Fruit fly (Drosophila melanogaster): ENCODE data around the gene CG8010.

- TF ChIP-seq CG11617 (GFP tag; optimal IDR thresholded peaks at IDR 0.05) (no peak), cic (GFP tag; optimal IDR thresholded peaks at IDR 0.05) (no peak), bab1 (GFP tag; optimal IDR thresholded peaks at IDR 0.05) (no peak), CG7045 (GFP tag; optimal IDR thresholded peaks at IDR 0.05) (no peak), kay (GFP tag; ENCODE audit: borderline replicate concordance) (no peak), CG1620 (GFP tag; optimal IDR thresholded peaks at IDR 0.05) (no peak), Mnt (GFP tag; optimal IDR thresholded peaks at IDR 0.05) (no peak), cnc (optimal IDR thresholded peaks at IDR 0.05) (no peak), Crg-1 (GFP tag; optimal IDR thresholded peaks at IDR 0.05) (no peak)
Measured at dm6 chrX:19287784-19288183, 19.1 kb upstream of the CG8010 start.

All from whole organism, adult.